Fruit fly (Drosophila melanogaster) whole organism, wandering third instar larva: ENCODE measurements around the gene Rcc1.

Source experiments
- Abd-B ChIP-seq: fragments of >200 bp; optimal IDR thresholded peaks from 2 replicates; lab custom pipeline; 2017; ENCODE audit warnings: missing biosample characterization, missing genetic modification characterization
- CG9705 ChIP-seq: fragments of 200-800 bp; sonication (Bioruptor generic); optimal IDR thresholded peaks from 2 replicates; lab custom pipeline; 2018; ENCODE audit warnings: missing biosample characterization, mild to moderate bottlenecking, missing genetic modification characterization
- CrebA ChIP-seq: fragments of 200-800 bp; sonication (Bioruptor generic); optimal IDR thresholded peaks from 2 replicates; lab custom pipeline; 2016; ENCODE audit warnings: missing biosample characterization, mild to moderate bottlenecking, missing genetic modification characterization, borderline replicate concordance
- Dfd ChIP-seq: fragments of >200 bp; optimal IDR thresholded peaks from 2 replicates; lab custom pipeline; 2017; ENCODE audit warnings: missing biosample characterization, missing genetic modification characterization
- Dif ChIP-seq: fragments of 200-275, 200-300 bp; sonication (Bioruptor generic); optimal IDR thresholded peaks from 2 replicates; lab custom pipeline; 2018; ENCODE audit warnings: missing biosample characterization, missing genetic modification characterization; ENCODE audit not compliant: partially characterized antibody
- HLH106 ChIP-seq: fragments of 200-800 bp; optimal IDR thresholded peaks from 3 replicates; lab custom pipeline; 2019; ENCODE audit warnings: missing biosample characterization, mild to moderate bottlenecking, missing genetic modification characterization, moderate library complexity
- Hnf4 ChIP-seq: fragments of 200-800 bp; sonication (Bioruptor generic); optimal IDR thresholded peaks from 2 replicates; lab custom pipeline; 2016; ENCODE audit warnings: missing biosample characterization, mild to moderate bottlenecking, missing genetic modification characterization
- Hr78 ChIP-seq: fragments of >200 bp; optimal IDR thresholded peaks from 2 replicates; lab custom pipeline; 2017; ENCODE audit warnings: missing biosample characterization, missing genetic modification characterization
- Hr83 ChIP-seq: fragments of 200-300 bp; sonication (Bioruptor generic); optimal IDR thresholded peaks from 2 replicates; lab custom pipeline; 2016; ENCODE audit warnings: missing biosample characterization, mild to moderate bottlenecking, missing genetic modification characterization, moderate library complexity; ENCODE audit not compliant: poor library complexity, severe bottlenecking
- Jra ChIP-seq: sonication (Bioruptor generic); optimal IDR thresholded peaks from 2 replicates; lab custom pipeline; 2016; ENCODE audit warnings: missing biosample characterization, missing genetic modification characterization
- Mio ChIP-seq: sonication (Bioruptor generic); optimal IDR thresholded peaks from 2 replicates; lab custom pipeline; 2016; ENCODE audit warnings: missing biosample characterization, missing genetic modification characterization
- Myc ChIP-seq: fragments of >200 bp; optimal IDR thresholded peaks from 2 replicates; lab custom pipeline; 2017
- N ChIP-seq: fragments of >200 bp; optimal IDR thresholded peaks from 2 replicates; lab custom pipeline; 2018; ENCODE audit warnings: missing biosample characterization, missing external identifiers, missing genetic modification characterization
- OdsH ChIP-seq: fragments of 200-800 bp; sonication (Bioruptor generic); optimal IDR thresholded peaks from 2 replicates; lab custom pipeline; 2016; ENCODE audit warnings: missing biosample characterization, mild to moderate bottlenecking, missing genetic modification characterization
- Sp1 ChIP-seq: fragments of 200-800 bp; sonication (Bioruptor generic); optimal IDR thresholded peaks from 3 replicates; lab custom pipeline; 2019; ENCODE audit warnings: missing biosample characterization, mild to moderate bottlenecking, missing genetic modification characterization, moderate library complexity
- Vsx2 ChIP-seq: fragments of 200-300, 225-300 bp; sonication (Bioruptor generic); optimal IDR thresholded peaks from 2 replicates; lab custom pipeline; 2018; ENCODE audit warnings: missing biosample characterization, missing genetic modification characterization; ENCODE audit not compliant: partially characterized antibody
- br ChIP-seq: fragments of 200-800 bp; sonication (Bioruptor generic); optimal IDR thresholded peaks from 2 replicates; lab custom pipeline; 2016; ENCODE audit warnings: missing biosample characterization, missing genetic modification characterization
- brk ChIP-seq: fragments of 200-800 bp; sonication (Bioruptor generic); optimal IDR thresholded peaks from 2 replicates; lab custom pipeline; 2016; ENCODE audit warnings: missing biosample characterization, mild to moderate bottlenecking, missing genetic modification characterization
- dmrt93B ChIP-seq: fragments of 200-800 bp; sonication (Bioruptor generic); optimal IDR thresholded peaks from 2 replicates; lab custom pipeline; 2018; ENCODE audit warnings: missing biosample characterization, mild to moderate bottlenecking, missing genetic modification characterization
- ey ChIP-seq: fragments of 200-800 bp; sonication (Bioruptor generic); optimal IDR thresholded peaks from 2 replicates; lab custom pipeline; 2016; ENCODE audit warnings: missing biosample characterization, missing genetic modification characterization
- foxo ChIP-seq, 2 experiments: fragments of 200-800 bp; sonication (Bioruptor generic); optimal IDR thresholded peaks; 2 replicates in 1 of 2; 3 replicates in 1 of 2; lab custom pipeline; 2016 to 2017; ENCODE audit warnings: missing biosample characterization in 2 of 2, missing genetic modification characterization in 2 of 2
- fru ChIP-seq: fragments of 200-800 bp; sonication (Bioruptor generic); optimal IDR thresholded peaks from 3 replicates; lab custom pipeline; 2016; ENCODE audit warnings: missing biosample characterization, mild to moderate bottlenecking, missing genetic modification characterization
- jim ChIP-seq: fragments of 175-275, 200-325 bp; sonication (Bioruptor generic); optimal IDR thresholded peaks from 2 replicates; lab custom pipeline; 2016; ENCODE audit warnings: missing biosample characterization, mild to moderate bottlenecking, missing genetic modification characterization
- lola ChIP-seq: fragments of >200 bp; optimal IDR thresholded peaks from 2 replicates; lab custom pipeline; 2017; ENCODE audit warnings: missing biosample characterization, missing genetic modification characterization
- rgr ChIP-seq: fragments of 200-800 bp; sonication (Bioruptor generic); optimal IDR thresholded peaks from 3 replicates; lab custom pipeline; 2016; ENCODE audit warnings: missing biosample characterization, mild to moderate bottlenecking, missing genetic modification characterization
- sage ChIP-seq: fragments of 200-800 bp; sonication (Bioruptor generic); optimal IDR thresholded peaks from 2 replicates; lab custom pipeline; 2016; ENCODE audit warnings: missing biosample characterization, mild to moderate bottlenecking, missing genetic modification characterization
- sv ChIP-seq: fragments of 200-800 bp; sonication (Bioruptor generic); optimal IDR thresholded peaks from 3 replicates; lab custom pipeline; 2016; ENCODE audit warnings: missing biosample characterization, missing genetic modification characterization
- tai ChIP-seq: sonication (Bioruptor generic); optimal IDR thresholded peaks from 2 replicates; lab custom pipeline; 2016; ENCODE audit warnings: missing biosample characterization, missing genetic modification characterization
- usp ChIP-seq: fragments of >200 bp; optimal IDR thresholded peaks from 2 replicates; lab custom pipeline; 2017; ENCODE audit warnings: missing biosample characterization, missing genetic modification characterization
- woc ChIP-seq: sonication (Bioruptor generic); optimal IDR thresholded peaks from 2 replicates; lab custom pipeline; 2016; ENCODE audit warnings: missing biosample characterization, mild to moderate bottlenecking, missing genetic modification characterization

Rcc1 gene

dm6 chr3L:5952132-5952531 lies 19.6 kb upstream of the Rcc1 start:
- TF ChIP-seq CG9705 (GFP tag; lab: Kevin White, UChicago) (no peak), woc (GFP tag; lab: Kevin White, UChicago) (no peak), br (no peak), Hr78 (GFP tag; lab: Kevin White, UChicago) (no peak), HLH106 (peak; percentile 2), CrebA (GFP tag; lab: Kevin White, UChicago) (no peak), Hnf4 (no peak), sage (GFP tag; lab: Kevin White, UChicago) (no peak), dmrt93B (GFP tag; lab: Kevin White, UChicago) (no peak), Jra (GFP tag; lab: Kevin White, UChicago) (no peak), fru (GFP tag; lab: Kevin White, UChicago) (peak; percentile 25), Myc (lab: Kevin White, UChicago) (no peak), brk (GFP tag; lab: Kevin White, UChicago) (no peak)

dm6 chr3L:5950467-5950866 lies 17.9 kb upstream of the Rcc1 start, which contains the start of gene Egfrap:
Gene Egfrap (minus strand): TSS chr3L:5950658.
- TF ChIP-seq Dfd (GFP tag; lab: Kevin White, UChicago), result no peak
- TF ChIP-seq Dif (GFP tag; lab: Kevin White, UChicago), result peak; percentile 39
- no peak for TF ChIP-seq br
- TF ChIP-seq dmrt93B (GFP tag; lab: Kevin White, UChicago), result no peak
- TF ChIP-seq tai (GFP tag; lab: Kevin White, UChicago), result no peak
- no peak for TF ChIP-seq HLH106
- no peak for TF ChIP-seq sv (GFP tag; lab: Kevin White, UChicago)
- no peak for TF ChIP-seq Abd-B (GFP tag; lab: Kevin White, UChicago)
- no peak for TF ChIP-seq Mio (GFP tag; lab: Kevin White, UChicago)
- no peak for TF ChIP-seq N (GFP tag; lab: Kevin White, UChicago)
- peak; percentile 69 for TF ChIP-seq Vsx2 (GFP tag; lab: Kevin White, UChicago)
- TF ChIP-seq Hr83, result no peak
- no peak for TF ChIP-seq fru (GFP tag; lab: Kevin White, UChicago)
- no peak for TF ChIP-seq jim
- no peak for TF ChIP-seq usp (GFP tag; lab: Kevin White, UChicago)
- TF ChIP-seq ey (GFP tag; lab: Kevin White, UChicago), result no peak
- no peak for TF ChIP-seq Hr78 (GFP tag; lab: Kevin White, UChicago)

- no peak for TF ChIP-seq Dfd (GFP tag; lab: Kevin White, UChicago)
- TF ChIP-seq, all 38 proteins: peak for 0
These were observed 14.6 kb upstream of the Rcc1 start for dm6 chr3L:5947110-5947731.

dm6 chr3L:5945571-5945970 lies 13.0 kb upstream of the Rcc1 start:
- TF ChIP-seq OdsH (GFP tag; lab: Kevin White, UChicago) (no peak), HLH106 (no peak)

- TF ChIP-seq ey (GFP tag; lab: Kevin White, UChicago) (no peak), sage (GFP tag; lab: Kevin White, UChicago) (no peak), woc (GFP tag; lab: Kevin White, UChicago) (no peak), OdsH (GFP tag; lab: Kevin White, UChicago) (no peak), foxo (GFP tag; optimal IDR thresholded peaks at IDR 0.05; lab: Kevin White, UChicago) (no peak), lola (GFP tag; lab: Kevin White, UChicago) (no peak), CrebA (GFP tag; lab: Kevin White, UChicago) (no peak), rgr (GFP tag; lab: Kevin White, UChicago) (no peak)
These were observed 10.9 kb upstream of the Rcc1 start for dm6 chr3L:5943348-5943904.

- peak; percentile 15 for TF ChIP-seq Sp1 (GFP tag; lab: Kevin White, UChicago)
- TF ChIP-seq HLH106, result peak; percentile 44
- no peak for TF ChIP-seq sage (GFP tag; lab: Kevin White, UChicago)
- peak; percentile 11 for TF ChIP-seq OdsH (GFP tag; lab: Kevin White, UChicago)
- TF ChIP-seq Dif (GFP tag; lab: Kevin White, UChicago), result no peak
These were observed 8.9 kb upstream of the Rcc1 start for dm6 chr3L:5941508-5941907.
